Worm (Caenorhabditis elegans): ENCODE results near the gene F58B4.3.
A peak's percentile ranks its signal among the peaks of the same experiment; 100 is the strongest.

The F58B4.3 gene

DNA sequence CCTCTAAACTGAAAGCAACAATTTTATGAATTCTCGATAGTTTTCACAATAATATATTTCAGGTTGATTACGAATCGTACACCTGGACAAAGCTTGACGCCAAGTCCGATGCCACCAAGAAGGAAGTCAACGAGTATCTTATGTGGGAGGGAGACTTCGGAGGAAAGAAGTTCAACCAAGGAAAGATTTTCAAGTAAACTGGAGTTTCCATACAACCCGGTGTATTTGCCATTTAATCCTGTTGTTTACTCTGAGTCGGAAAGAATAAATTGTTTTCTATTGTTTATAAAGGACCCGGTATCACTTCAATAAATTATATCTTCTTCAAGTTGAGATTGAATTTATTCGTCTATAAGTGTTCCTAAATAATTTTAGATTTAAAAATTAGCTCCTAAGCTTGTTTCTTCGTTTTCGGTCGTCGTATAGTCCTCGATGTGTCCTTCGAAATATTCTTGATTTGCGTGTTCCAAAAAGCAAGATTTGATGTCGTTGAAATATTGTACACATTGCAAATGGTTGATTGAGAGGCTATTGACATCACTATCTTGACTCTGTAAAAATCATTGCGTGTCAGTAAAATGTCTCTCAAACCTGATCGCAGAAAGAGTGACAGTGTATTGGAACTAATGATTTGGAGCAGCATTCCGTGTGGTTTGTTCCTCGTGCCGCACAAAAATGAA, 38.1 kb downstream of the F58B4.3 start (continued):
- no peak for TF ChIP-seq cebp-1 (GFP tag; IDR thresholded peaks at IDR 0.05)
- no peak for TF ChIP-seq cebp-1 (tag; optimal IDR thresholded peaks at IDR 0.05)
- TF ChIP-seq hrde-1 (tag; optimal IDR thresholded peaks at IDR 0.05; ENCODE audit: borderline replicate concordance) = peak; percentile 43
- no peak for TF ChIP-seq F57A8.1 (GFP tag; optimal IDR thresholded peaks at IDR 0.05)
- no peak for TF ChIP-seq F23B12.7 (tag; optimal IDR thresholded peaks at IDR 0.05; ENCODE audit: insufficient read depth)
- TF ChIP-seq bed-2 (GFP tag; IDR thresholded peaks at IDR 0.05) = no peak
- no peak for TF ChIP-seq snpc-1.1 (tag; optimal IDR thresholded peaks at IDR 0.05; ENCODE audit: insufficient read depth)
- peak; percentile 99 for TF ChIP-seq nhr-80 (tag; optimal IDR thresholded peaks at IDR 0.05)
- TF ChIP-seq unc-130 (GFP tag; optimal IDR thresholded peaks at IDR 0.05) = peak; percentile 51
- TF ChIP-seq Y56A3A.18 (GFP tag; IDR thresholded peaks at IDR 0.05) = peak; percentile 39; the same call in 1 of the 2 replicates
- TF ChIP-seq rec-8 (tag; optimal IDR thresholded peaks at IDR 0.05) = no peak
- 0 out of 2 replicates have a peak, but pooled peaks have one; percentile 66 for TF ChIP-seq Y53G8AR.9 (GFP tag; conservative IDR thresholded peaks at IDR 0.05)
- no peak for TF ChIP-seq attf-3 (GFP tag; conservative IDR thresholded peaks at IDR 0.05)
- peak; percentile 92 for TF ChIP-seq unc-62 (GFP tag; optimal IDR thresholded peaks at IDR 0.05)
- TF ChIP-seq F39B2.1 (GFP tag; IDR thresholded peaks at IDR 0.05) = peak; percentile 56; the same call in 1 of the 2 replicates
- no peak for TF ChIP-seq ceh-91 (GFP tag; IDR thresholded peaks at IDR 0.05)
- TF ChIP-seq him-1 (tag; optimal IDR thresholded peaks at IDR 0.05) = peak; percentile 76
- no peak for TF ChIP-seq hlh-26 (GFP tag; conservative IDR thresholded peaks at IDR 0.05)
- no peak for TF ChIP-seq F52B5.7 (tag; optimal IDR thresholded peaks at IDR 0.05)
- no peak for TF ChIP-seq F55B11.4 (tag; optimal IDR thresholded peaks at IDR 0.05; ENCODE audit: borderline replicate concordance, insufficient read depth)
- no peak for TF ChIP-seq lir-1 (GFP tag; conservative IDR thresholded peaks at IDR 0.05)
- no peak for TF ChIP-seq sptf-2 (GFP tag; optimal IDR thresholded peaks at IDR 0.05)
- peak; percentile 38 for TF ChIP-seq T07F8.4 (tag; optimal IDR thresholded peaks at IDR 0.05)
- no peak for TF ChIP-seq F33H1.4 (GFP tag; IDR thresholded peaks at IDR 0.05)
- TF ChIP-seq ceh-79 (tag; optimal IDR thresholded peaks at IDR 0.05) = no peak
- no peak for TF ChIP-seq Y79H2A.3 (GFP tag; conservative IDR thresholded peaks at IDR 0.05)
- TF ChIP-seq nfyb-1 (GFP tag; IDR thresholded peaks at IDR 0.05) = peak; percentile 52; the same call in 1 of the 2 replicates
- no peak for TF ChIP-seq dox-1 (GFP tag; IDR thresholded peaks at IDR 0.05)
- TF ChIP-seq C17E4.6 (GFP tag; IDR thresholded peaks at IDR 0.05) = no peak
- TF ChIP-seq lsy-27 (tag; optimal IDR thresholded peaks at IDR 0.05; ENCODE audit: borderline replicate concordance, insufficient read depth) = no peak

DNA sequence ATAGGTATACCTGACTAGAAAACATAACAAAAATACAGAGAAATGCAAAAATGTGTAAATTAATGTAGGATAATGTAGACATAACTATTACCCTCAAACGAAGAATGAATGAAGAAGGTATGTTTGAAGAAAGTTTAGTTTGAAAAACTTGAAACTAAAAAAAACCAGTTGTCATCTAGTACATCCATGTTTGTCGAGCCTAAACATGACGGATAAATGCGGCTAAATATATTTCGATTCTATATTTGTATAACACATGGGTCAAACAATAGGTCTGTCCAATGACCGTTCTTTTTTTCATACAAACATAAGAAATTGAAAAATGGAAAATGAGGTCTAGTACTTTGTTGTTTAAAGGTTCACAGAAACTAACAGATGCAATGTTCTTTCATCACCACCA, 40.5 kb downstream of the F58B4.3 start, which contains the start of gene F17C11.22:
Gene F17C11.22, minus strand, starts transcription at position 101 of the 400 bp plus-strand sequence.
- TF ChIP-seq nhr-179 (tag; optimal IDR thresholded peaks at IDR 0.05) (no peak), C06A6.2 (GFP tag; conservative IDR thresholded peaks at IDR 0.05) (no peak), hmg-1.2 (GFP tag; IDR thresholded peaks at IDR 0.05) (no peak), snpc-3.4 (tag; optimal IDR thresholded peaks at IDR 0.05) (no peak), repo-1 (tag; optimal IDR thresholded peaks at IDR 0.05) (no peak), nfya-1 (tag; optimal IDR thresholded peaks at IDR 0.05; ENCODE audit: borderline replicate concordance, insufficient read depth) (no peak), ceh-27 (GFP tag; optimal IDR thresholded peaks at IDR 0.05) (no peak), egl-44 (GFP tag; IDR thresholded peaks at IDR 0.05) (no peak), let-526 (GFP tag; IDR thresholded peaks at IDR 0.05) (no peak), egrh-3 (GFP tag; IDR thresholded peaks at IDR 0.05) (no peak), ceh-100 (GFP tag; IDR thresholded peaks at IDR 0.05) (no peak), nhr-27 (tag; optimal IDR thresholded peaks at IDR 0.05) (no peak), akir-1 (GFP tag; optimal IDR thresholded peaks at IDR 0.05) (no peak), hsf-1 (GFP tag; IDR thresholded peaks at IDR 0.05) (no peak), nfyb-1 (GFP tag; IDR thresholded peaks at IDR 0.05) (no peak), atf-7 (tag; optimal IDR thresholded peaks at IDR 0.05) (no peak), dpl-1 (GFP tag; optimal IDR thresholded peaks at IDR 0.05) (no peak)

All from whole organism, young adult.